Fruit fly (Drosophila melanogaster) whole organism, embryonic: Measurements from ENCODE around the gene CG13033.
A peak's percentile ranks its signal among the peaks of the same experiment; 100 is the strongest.

Experiments used
- Antp ChIP-seq: fragments of 200-800 bp; sonication (Bioruptor generic); optimal IDR thresholded peaks from 3 replicates; lab custom pipeline; 2016; ENCODE audit warnings: missing biosample characterization, missing genetic modification characterization
- Atf6 ChIP-seq: fragments of 200-800 bp; sonication (Bioruptor generic); IDR thresholded peaks from 2 replicates; pipeline ENCODE4 v1.3.6; 2022; ENCODE audit warnings: missing biosample characterization, missing genetic modification characterization
- B-H2 ChIP-seq: fragments of 200-800 bp; sonication (Bioruptor generic); optimal IDR thresholded peaks from 2 replicates; lab custom pipeline; 2018; ENCODE audit warnings: missing biosample characterization, mild to moderate bottlenecking, missing genetic modification characterization
- CG1024 ChIP-seq: fragments of 200-800 bp; sonication (Bioruptor generic); IDR thresholded peaks from 2 replicates; pipeline ENCODE4 v1.3.6; 2022; ENCODE audit warnings: missing biosample characterization, missing genetic modification characterization
- CG10274 ChIP-seq: fragments of 200-800 bp; sonication (Bioruptor generic); optimal IDR thresholded peaks from 3 replicates; lab custom pipeline; 2017; ENCODE audit warnings: missing biosample characterization, mild to moderate bottlenecking, missing genetic modification characterization
- CG11398 ChIP-seq: fragments of 200-800 bp; sonication (Bioruptor generic); optimal IDR thresholded peaks from 2 replicates; lab custom pipeline; 2016; ENCODE audit warnings: missing biosample characterization, missing genetic modification characterization
- CG11456 ChIP-seq: fragments of 200-800 bp; sonication (Bioruptor generic); IDR thresholded peaks from 3 replicates; pipeline ENCODE4 v1.3.6; 2022; ENCODE audit warnings: missing biosample characterization, missing genetic modification characterization
- CG12104 ChIP-seq: fragments of 200-800 bp; sonication (Bioruptor generic); optimal IDR thresholded peaks from 3 replicates; lab custom pipeline; 2016; ENCODE audit warnings: missing biosample characterization, missing genetic modification characterization
- CG12299 ChIP-seq: fragments of 200-800 bp; sonication (Bioruptor generic); optimal IDR thresholded peaks from 2 replicates; lab custom pipeline; 2018; ENCODE audit warnings: missing biosample characterization, mild to moderate bottlenecking, missing genetic modification characterization
- CG12744 ChIP-seq: fragments of 200-800 bp; sonication (Bioruptor generic); optimal IDR thresholded peaks from 2 replicates; lab custom pipeline; 2016; ENCODE audit warnings: missing biosample characterization, missing genetic modification characterization
- CG13424 ChIP-seq: fragments of 200-800 bp; sonication (Bioruptor generic); optimal IDR thresholded peaks from 2 replicates; lab custom pipeline; 2019; ENCODE audit warnings: missing biosample characterization, mild to moderate bottlenecking, missing genetic modification characterization, moderate library complexity
- CG14441 ChIP-seq: fragments of 200-800 bp; sonication (Bioruptor generic); IDR thresholded peaks from 2 replicates; pipeline ENCODE4 v1.3.6; 2022; ENCODE audit warnings: missing biosample characterization, missing genetic modification characterization
- CG15601 ChIP-seq: fragments of 200-800 bp; sonication (Bioruptor generic); optimal IDR thresholded peaks from 3 replicates; lab custom pipeline; 2019; ENCODE audit warnings: missing biosample characterization, mild to moderate bottlenecking, missing genetic modification characterization, moderate library complexity
- CG16779 ChIP-seq: fragments of 200-800 bp; sonication (Bioruptor generic); IDR thresholded peaks from 2 replicates; pipeline ENCODE4 v1.3.6; 2022; ENCODE audit warnings: missing biosample characterization, missing genetic modification characterization
- CG17328 ChIP-seq: fragments of 200-800 bp; sonication (Bioruptor generic); IDR thresholded peaks from 2 replicates; pipeline ENCODE4 v1.3.6; 2022; ENCODE audit warnings: missing biosample characterization, missing genetic modification characterization
- CG17361 ChIP-seq: fragments of 200-800 bp; sonication (Bioruptor generic); IDR thresholded peaks from 3 replicates; pipeline ENCODE4 v1.3.6; 2022; ENCODE audit warnings: missing biosample characterization, missing genetic modification characterization
- CG1792 ChIP-seq: fragments of 200-800 bp; sonication (Bioruptor generic); optimal IDR thresholded peaks from 2 replicates; lab custom pipeline; 2016; ENCODE audit warnings: missing biosample characterization, missing genetic modification characterization
- CG2889 ChIP-seq: fragments of 200-800 bp; sonication (Bioruptor generic); IDR thresholded peaks from 3 replicates; pipeline ENCODE4 v1.3.6; 2022; ENCODE audit warnings: missing biosample characterization, missing genetic modification characterization
- CG4854 ChIP-seq: fragments of 200-800 bp; sonication (Bioruptor generic); optimal IDR thresholded peaks from 2 replicates; lab custom pipeline; 2016; ENCODE audit warnings: missing biosample characterization, missing genetic modification characterization, inconsistent platforms
- CG6272 ChIP-seq: fragments of 200-800 bp; sonication (Bioruptor generic); IDR thresholded peaks from 2 replicates; pipeline ENCODE4 v1.3.6; 2022; ENCODE audit warnings: missing biosample characterization, missing genetic modification characterization
- CG7357 ChIP-seq: fragments of 200-800 bp; sonication (Bioruptor generic); IDR thresholded peaks from 3 replicates; pipeline ENCODE4 v1.3.6; 2022; ENCODE audit warnings: missing biosample characterization, missing genetic modification characterization
- CG7839 ChIP-seq: fragments of 200-800 bp; sonication (Bioruptor generic); optimal IDR thresholded peaks from 3 replicates; lab custom pipeline; 2018; ENCODE audit warnings: missing biosample characterization, mild to moderate bottlenecking, missing genetic modification characterization, moderate library complexity
- CG8290 ChIP-seq, 3 experiments: fragments of 200-800 bp; sonication (Bioruptor generic); optimal IDR thresholded peaks; 2 replicates each; lab custom pipeline; 2016 to 2019; ENCODE audit warnings: missing biosample characterization in 3 of 3, missing genetic modification characterization in 3 of 3, mild to moderate bottlenecking in 2 of 3, moderate library complexity in 1 of 3
- CG8944 ChIP-seq: fragments of 200-800 bp; sonication (Bioruptor generic); optimal IDR thresholded peaks from 3 replicates; lab custom pipeline; 2016; ENCODE audit warnings: missing biosample characterization, missing genetic modification characterization
- CG9437 ChIP-seq: fragments of 200-800 bp; sonication (Bioruptor generic); optimal IDR thresholded peaks from 2 replicates; lab custom pipeline; 2018; ENCODE audit warnings: missing biosample characterization, mild to moderate bottlenecking, missing genetic modification characterization
- CG9932 ChIP-seq: fragments of 200-800 bp; sonication (Bioruptor generic); IDR thresholded peaks from 2 replicates; pipeline ENCODE4 v1.3.6; 2022; ENCODE audit warnings: missing biosample characterization, missing genetic modification characterization
- Camta ChIP-seq: fragments of 200-800 bp; sonication (Bioruptor generic); optimal IDR thresholded peaks from 2 replicates; lab custom pipeline; 2016; ENCODE audit warnings: missing biosample characterization, missing genetic modification characterization
- D19A ChIP-seq: fragments of 200-800 bp; optimal IDR thresholded peaks from 3 replicates; lab custom pipeline; 2019; ENCODE audit warnings: missing biosample characterization, mild to moderate bottlenecking, missing genetic modification characterization, moderate library complexity
- Fer2 ChIP-seq: fragments of 200-800 bp; sonication (Bioruptor generic); optimal IDR thresholded peaks from 2 replicates; lab custom pipeline; 2018; ENCODE audit warnings: missing biosample characterization, mild to moderate bottlenecking, missing genetic modification characterization, moderate library complexity
- HmgZ ChIP-seq: fragments of 200-800 bp; sonication (Bioruptor generic); optimal IDR thresholded peaks from 2 replicates; lab custom pipeline; 2018; ENCODE audit warnings: missing biosample characterization, mild to moderate bottlenecking, missing genetic modification characterization
- Jarid2 ChIP-seq: fragments of 200-800 bp; sonication (Bioruptor generic); optimal IDR thresholded peaks from 3 replicates; lab custom pipeline; 2017; ENCODE audit warnings: mild to moderate bottlenecking, missing biosample characterization, missing genetic modification reagents, missing genetic modification characterization
- Mes4 ChIP-seq: fragments of 200-800 bp; sonication (Bioruptor generic); optimal IDR thresholded peaks from 2 replicates; lab custom pipeline; 2016; ENCODE audit warnings: missing biosample characterization, missing genetic modification characterization
- Oaz ChIP-seq: fragments of 200-800 bp; sonication (Bioruptor generic); IDR thresholded peaks from 2 replicates; pipeline ENCODE4 v1.3.6; 2022; ENCODE audit warnings: missing biosample characterization, missing genetic modification characterization
- Opbp ChIP-seq: fragments of 200-800 bp; sonication (Bioruptor generic); IDR thresholded peaks from 3 replicates; pipeline ENCODE4 v1.3.6; 2022; ENCODE audit warnings: missing biosample characterization, missing genetic modification characterization; ENCODE audit not compliant: partially characterized antibody
- Scr ChIP-seq: fragments of 200-800 bp; sonication (Bioruptor generic); IDR thresholded peaks from 2 replicates; pipeline ENCODE4 v1.3.6; 2022; ENCODE audit warnings: missing biosample characterization, missing genetic modification characterization; ENCODE audit not compliant: partially characterized antibody
- cg ChIP-seq: fragments of 200-800 bp; sonication (Bioruptor generic); optimal IDR thresholded peaks from 3 replicates; lab custom pipeline; 2019; ENCODE audit warnings: missing biosample characterization, mild to moderate bottlenecking, missing genetic modification characterization, moderate library complexity
- dati ChIP-seq: fragments of 200-800 bp; sonication (Bioruptor generic); IDR thresholded peaks from 2 replicates; pipeline ENCODE4 v1.3.6; 2022; ENCODE audit warnings: missing biosample characterization, missing genetic modification characterization
- dpn ChIP-seq, 2 experiments: fragments of 200-800 bp; sonication (Bioruptor generic); optimal IDR thresholded peaks; 3 replicates each; lab custom pipeline; 2016; ENCODE audit warnings: missing biosample characterization in 2 of 2, missing genetic modification characterization in 2 of 2
- en ChIP-seq: fragments of 200-800 bp; sonication (Bioruptor generic); optimal IDR thresholded peaks from 2 replicates; lab custom pipeline; 2016; ENCODE audit warnings: missing biosample characterization, missing genetic modification characterization
- fd102C ChIP-seq: fragments of 200-800 bp; sonication (Bioruptor generic); optimal IDR thresholded peaks from 2 replicates; lab custom pipeline; 2018; ENCODE audit warnings: missing biosample characterization, mild to moderate bottlenecking, missing genetic modification characterization, moderate library complexity
- ftz-f1 ChIP-seq: fragments of 200-800 bp; sonication (Bioruptor generic); optimal IDR thresholded peaks from 2 replicates; lab custom pipeline; 2016; ENCODE audit warnings: missing biosample characterization, missing genetic modification characterization
- gcm2 ChIP-seq: fragments of 200-800 bp; sonication (Bioruptor generic); optimal IDR thresholded peaks from 2 replicates; lab custom pipeline; 2016; ENCODE audit warnings: missing biosample characterization, missing genetic modification characterization
- hb ChIP-seq: fragments of 200-800 bp; sonication (Bioruptor generic); IDR thresholded peaks from 3 replicates; pipeline ENCODE4 v1.3.6; 2022; ENCODE audit warnings: missing biosample characterization, missing genetic modification characterization; ENCODE audit not compliant: partially characterized antibody
- nom ChIP-seq: fragments of 200-800 bp; sonication (Bioruptor generic); optimal IDR thresholded peaks from 2 replicates; lab custom pipeline; 2017; ENCODE audit warnings: missing biosample characterization, missing genetic modification characterization, mild to moderate bottlenecking, moderate library complexity, missing genetic modification reagents
- oc ChIP-seq: fragments of 200-800 bp; sonication (Bioruptor generic); optimal IDR thresholded peaks from 2 replicates; lab custom pipeline; 2018; ENCODE audit warnings: missing biosample characterization, mild to moderate bottlenecking, missing genetic modification characterization, moderate library complexity
- org-1 ChIP-seq: fragments of 200-800 bp; sonication (Bioruptor generic); optimal IDR thresholded peaks from 2 replicates; lab custom pipeline; 2017; ENCODE audit warnings: missing biosample characterization, missing genetic modification characterization
- sisA ChIP-seq: fragments of 200-800 bp; sonication (Bioruptor generic); IDR thresholded peaks from 2 replicates; pipeline ENCODE4 v1.3.6; 2022; ENCODE audit warnings: missing biosample characterization, missing genetic modification characterization
- sob ChIP-seq: fragments of 200-800 bp; sonication (Bioruptor generic); IDR thresholded peaks from 2 replicates; pipeline ENCODE4 v1.3.6; 2022; ENCODE audit warnings: missing biosample characterization, missing genetic modification characterization
- sqz ChIP-seq: fragments of 200-800 bp; sonication (Bioruptor generic); optimal IDR thresholded peaks from 3 replicates; lab custom pipeline; 2018; ENCODE audit warnings: missing biosample characterization, mild to moderate bottlenecking, missing genetic modification characterization
- tap ChIP-seq: fragments of 200-800 bp; optimal IDR thresholded peaks from 3 replicates; lab custom pipeline; 2019; ENCODE audit warnings: missing biosample characterization, mild to moderate bottlenecking, missing genetic modification characterization, moderate library complexity
- vnd ChIP-seq: fragments of 200-800 bp; sonication (Bioruptor generic); IDR thresholded peaks from 3 replicates; pipeline ENCODE4 v1.3.6; 2022; ENCODE audit warnings: missing biosample characterization, missing genetic modification characterization; ENCODE audit not compliant: partially characterized antibody

Gene CG13033

DNA sequence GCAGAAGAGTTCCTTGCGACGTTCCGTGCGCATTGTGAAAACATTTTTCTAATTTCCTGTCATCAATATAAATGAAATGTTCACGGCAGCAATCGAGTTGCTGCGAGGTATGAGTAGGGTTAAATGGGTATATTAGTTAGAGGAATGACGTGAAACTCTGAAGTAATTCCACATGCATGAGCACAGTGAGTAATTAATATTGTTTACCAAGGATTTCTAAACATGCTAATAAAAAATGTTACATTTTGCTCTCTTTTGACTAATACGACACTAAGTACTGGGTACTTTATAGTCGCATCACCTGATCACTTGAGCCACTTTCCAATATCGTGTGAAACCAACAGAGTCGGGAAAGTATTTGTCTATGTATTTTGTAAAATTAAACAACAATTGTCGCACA, 1.2 kb downstream of the CG13033 start (continued):
- TF ChIP-seq B-H2 (no peak), cg (GFP tag; lab: Kevin White, UChicago) (no peak), CG7357 (GFP tag; lab: Robert Waterston, UW) (no peak), CG17361 (GFP tag; lab: Robert Waterston, UW) (no peak), sob (peak; percentile 63), CG2889 (GFP tag; lab: Robert Waterston, UW) (no peak), CG11398 (GFP tag; lab: Kevin White, UChicago) (peak; percentile 0), CG7839 (tag; lab: Kevin White, UChicago) (peak; percentile 32), CG9932 (GFP tag; lab: Robert Waterston, UW) (no peak), Fer2 (tag; lab: Kevin White, UChicago) (no peak), CG13424 (tag; lab: Kevin White, UChicago) (peak; percentile 9), CG8944 (GFP tag; lab: Kevin White, UChicago) (peak; percentile 16), Mes4 (GFP tag; lab: Kevin White, UChicago) (no peak), D19A (tag; lab: Kevin White, UChicago) (peak; percentile 48), nom (GFP tag; lab: Kevin White, UChicago) (no peak), Atf6 (GFP tag; lab: Robert Waterston, UW) (no peak), tap (tag; lab: Kevin White, UChicago) (peak; percentile 6), Camta (GFP tag; lab: Kevin White, UChicago) (peak; percentile 11), fd102C (no peak), dpn (GFP tag; optimal IDR thresholded peaks at IDR 0.05; lab: Kevin White, UChicago) (peak in 1 of 2 experiments; percentile 63), CG10274 (GFP tag; lab: Kevin White, UChicago) (no peak), CG17328 (GFP tag; lab: Robert Waterston, UW) (peak; percentile 71; the same call in 1 of the 2 replicates), CG6272 (GFP tag; lab: Robert Waterston, UW) (no peak), CG12104 (GFP tag; lab: Kevin White, UChicago) (no peak), CG4854 (peak; percentile 13), CG8290 (GFP tag; optimal IDR thresholded peaks at IDR 0.05; lab: Kevin White, UChicago) (no peak), CG8290 (tag; optimal IDR thresholded peaks at IDR 0.05; lab: Kevin White, UChicago) (peak in 1 of 2 experiments; percentile 23), dati (GFP tag; lab: Robert Waterston, UW) (no peak), oc (tag; lab: Kevin White, UChicago) (peak; percentile 46), Oaz (peak; percentile 18; the same call in 1 of the 2 replicates), vnd (GFP tag; lab: Robert Waterston, UW) (no peak), Scr (no peak), CG12299 (tag; lab: Kevin White, UChicago) (no peak), CG9437 (peak; percentile 7), gcm2 (GFP tag; lab: Kevin White, UChicago) (no peak), en (GFP tag; lab: Kevin White, UChicago) (no peak), Jarid2 (GFP tag; lab: Kevin White, UChicago) (no peak), sisA (GFP tag; lab: Robert Waterston, UW) (peak; percentile 62), hb (no peak), sqz (GFP tag; lab: Kevin White, UChicago) (no peak), CG12744 (no peak), CG1024 (peak; percentile 26; the same call in 1 of the 2 replicates), CG15601 (tag; lab: Kevin White, UChicago) (no peak), CG1792 (GFP tag; lab: Kevin White, UChicago) (no peak), Opbp (GFP tag; lab: Robert Waterston, UW) (no peak), org-1 (GFP tag; lab: Kevin White, UChicago) (no peak), CG14441 (GFP tag; lab: Robert Waterston, UW) (peak; percentile 49; the same call in 1 of the 2 replicates), CG16779 (GFP tag; lab: Robert Waterston, UW) (no peak), ftz-f1 (GFP tag; lab: Kevin White, UChicago) (no peak), Antp (GFP tag; lab: Kevin White, UChicago) (peak; percentile 43), CG11456 (GFP tag; lab: Robert Waterston, UW) (0 out of 3 replicates have a peak, but pooled peaks have one; percentile 22), HmgZ (tag; lab: Kevin White, UChicago) (no peak)
